Worm (Caenorhabditis elegans) whole organism, mixed stage, embryonic: Measurements from ENCODE around the gene jmjd-5.

Experiments
- blmp-1 ChIP-seq: fragments of 150-350 bp; optimal IDR thresholded peaks from 2 replicates; lab custom pipeline; 2014; ENCODE audit warnings: missing biosample characterization, missing genetic modification characterization
- ceh-39 ChIP-seq: fragments of 150-350 bp; optimal IDR thresholded peaks from 2 replicates; lab custom pipeline; 2014; ENCODE audit warnings: missing biosample characterization, missing genetic modification characterization
- ceh-43 ChIP-seq: fragments of 200-800 bp; sonication (Bioruptor generic); optimal IDR thresholded peaks from 2 replicates; lab custom pipeline; 2018; ENCODE audit warnings: mild to moderate bottlenecking, missing genetic modification characterization, moderate library complexity, missing compliant biosample characterization
- ceh-83 ChIP-seq: fragments of 200-800 bp; sonication (Bioruptor generic); optimal IDR thresholded peaks from 2 replicates; lab custom pipeline; 2018; ENCODE audit warnings: mild to moderate bottlenecking, missing genetic modification characterization, missing compliant biosample characterization
- cnd-1 ChIP-seq: fragments of 200-800 bp; sonication (Bioruptor generic); optimal IDR thresholded peaks from 2 replicates; lab custom pipeline; 2018; ENCODE audit warnings: mild to moderate bottlenecking, missing genetic modification characterization, missing compliant biosample characterization
- elt-1 ChIP-seq: sonication (generic microtip); optimal IDR thresholded peaks from 2 replicates; lab custom pipeline; 2017; ENCODE audit warnings: missing genetic modification characterization, mild to moderate bottlenecking, missing compliant biosample characterization, antibody characterized with exemption, moderate library complexity, borderline replicate concordance; ENCODE audit not compliant: insufficient read depth
- flh-1 ChIP-seq: fragments of 200-800 bp; sonication (Bioruptor generic); optimal IDR thresholded peaks from 2 replicates; lab custom pipeline; 2018; ENCODE audit warnings: mild to moderate bottlenecking, missing genetic modification characterization, moderate library complexity, missing compliant biosample characterization
- lin-13 ChIP-seq: fragments of 150-350 bp; optimal IDR thresholded peaks from 2 replicates; lab custom pipeline; 2014; ENCODE audit warnings: missing biosample characterization, missing genetic modification characterization
- nhr-2 ChIP-seq: fragments of 150-350 bp; optimal IDR thresholded peaks from 2 replicates; lab custom pipeline; 2014; ENCODE audit warnings: missing biosample characterization, missing genetic modification characterization
- sem-2 ChIP-seq: fragments of 200-800 bp; sonication (Bioruptor generic); optimal IDR thresholded peaks from 2 replicates; lab custom pipeline; 2018; ENCODE audit warnings: mild to moderate bottlenecking, missing genetic modification characterization, missing compliant biosample characterization
- sptf-1 ChIP-seq: sonication (generic microtip); optimal IDR thresholded peaks from 2 replicates; lab custom pipeline; 2017; ENCODE audit warnings: mild to moderate bottlenecking, missing genetic modification characterization, moderate library complexity, missing compliant biosample characterization
- tbx-8 ChIP-seq: fragments of 200-800 bp; sonication (Bioruptor generic); optimal IDR thresholded peaks from 2 replicates; lab custom pipeline; 2018; ENCODE audit warnings: mild to moderate bottlenecking, missing genetic modification characterization, moderate library complexity, missing compliant biosample characterization
- zip-8 ChIP-seq: fragments of 150-350 bp; optimal IDR thresholded peaks from 2 replicates; lab custom pipeline; 2014; ENCODE audit warnings: missing biosample characterization, missing genetic modification characterization

The jmjd-5 gene

ce11 chrV:11176693-11177304, 49.5 kb downstream of the jmjd-5 start:
- peak; percentile 2 for TF ChIP-seq sem-2 (GFP tag; lab: Kevin White, UChicago)

ce11 chrV:11177577-11177976, 50.3 kb downstream of the jmjd-5 start, which contains the start of gene gpa-1:
Gene gpa-1, minus strand, starts transcription at chrV:11177677.
- TF ChIP-seq flh-1 (GFP tag; lab: Kevin White, UChicago), result no peak
- no peak for TF ChIP-seq sem-2 (GFP tag; lab: Kevin White, UChicago)
- TF ChIP-seq tbx-8 (GFP tag; lab: Kevin White, UChicago), result no peak
- no peak for TF ChIP-seq elt-1 (tag; lab: Kevin White, UChicago)
- no peak for TF ChIP-seq zip-8 (tag; lab: Kevin White, UChicago)
- TF ChIP-seq lin-13 (tag; lab: Kevin White, UChicago), result no peak
- no peak for TF ChIP-seq sptf-1 (tag; lab: Kevin White, UChicago)
- no peak for TF ChIP-seq nhr-2 (tag; lab: Kevin White, UChicago)
- no peak for TF ChIP-seq ceh-39 (tag; lab: Kevin White, UChicago)
- TF ChIP-seq ceh-43 (GFP tag; lab: Kevin White, UChicago), result no peak
- no peak for TF ChIP-seq blmp-1
- TF ChIP-seq cnd-1 (tag; lab: Kevin White, UChicago), result no peak
- TF ChIP-seq ceh-83, result no peak
- TF ChIP-seq, all 35 proteins: peak for 0
